Worm (Caenorhabditis elegans) whole organism, L2 larva: ENCODE results near the gene srh-132.
"Not testable (repeated sequence)": the region's sequence is repeated elsewhere in the genome, so short reads cannot be mapped to it uniquely, and the experiment has no call there.

Source experiments
- C34F6.9 ChIP-seq: fragments of 150-350 bp; optimal IDR thresholded peaks from 2 replicates; lab custom pipeline; 2014; ENCODE audit warnings: missing biosample characterization, missing genetic modification characterization
- alr-1 ChIP-seq: fragments of 150-350 bp; optimal IDR thresholded peaks from 2 replicates; lab custom pipeline; 2014; ENCODE audit warnings: missing biosample characterization, missing genetic modification characterization
- aly-2 ChIP-seq: fragments of 150-350 bp; optimal IDR thresholded peaks from 2 replicates; lab custom pipeline; 2014; ENCODE audit warnings: missing biosample characterization, missing genetic modification characterization
- blmp-1 ChIP-seq: sonication (generic microtip); optimal IDR thresholded peaks from 2 replicates; lab custom pipeline; 2017; ENCODE audit warnings: missing genetic modification characterization, mild to moderate bottlenecking, missing compliant biosample characterization, antibody characterized with exemption, moderate library complexity; ENCODE audit not compliant: insufficient read depth
- dmd-4 ChIP-seq: sonication (generic microtip); optimal IDR thresholded peaks from 2 replicates; lab custom pipeline; 2017; ENCODE audit warnings: missing biosample characterization, missing genetic modification characterization
- egl-27 ChIP-seq: sonication (generic microtip); optimal IDR thresholded peaks from 3 replicates; lab custom pipeline; 2017; ENCODE audit warnings: missing biosample characterization, missing genetic modification reagents, missing genetic modification characterization
- elt-3 ChIP-seq: sonication (generic microtip); optimal IDR thresholded peaks from 2 replicates; lab custom pipeline; 2017; ENCODE audit warnings: missing biosample characterization, missing genetic modification characterization
- fos-1 ChIP-seq: fragments of 150-350 bp; optimal IDR thresholded peaks from 2 replicates; lab custom pipeline; 2014; ENCODE audit warnings: missing biosample characterization, missing genetic modification characterization
- lin-13 ChIP-seq: fragments of 150-350 bp; optimal IDR thresholded peaks from 2 replicates; lab custom pipeline; 2014; ENCODE audit warnings: missing biosample characterization, missing genetic modification reagents, missing genetic modification characterization
- mdl-1 ChIP-seq, 2 experiments: fragments of 150-350 bp in 1 of 2; sonication (generic microtip) in 1 of 2; optimal IDR thresholded peaks; 2 replicates each; lab custom pipeline; 2017; ENCODE audit warnings: missing biosample characterization in 2 of 2, missing genetic modification characterization in 2 of 2
- nhr-10 ChIP-seq: sonication (generic microtip); optimal IDR thresholded peaks from 2 replicates; lab custom pipeline; 2017; ENCODE audit warnings: missing biosample characterization, missing genetic modification characterization
- nhr-11 ChIP-seq: fragments of 150-350 bp; optimal IDR thresholded peaks from 2 replicates; lab custom pipeline; 2014; ENCODE audit warnings: missing biosample characterization, missing genetic modification characterization
- nhr-129 ChIP-seq: fragments of 150-350 bp; optimal IDR thresholded peaks from 2 replicates; lab custom pipeline; 2014; ENCODE audit warnings: missing biosample characterization, missing genetic modification characterization
- nhr-21 ChIP-seq: fragments of 150-350 bp; optimal IDR thresholded peaks from 2 replicates; lab custom pipeline; 2014; ENCODE audit warnings: missing biosample characterization, missing genetic modification characterization
- nhr-23 ChIP-seq: fragments of 150-350 bp; optimal IDR thresholded peaks from 2 replicates; lab custom pipeline; 2014; ENCODE audit warnings: missing biosample characterization, missing genetic modification reagents, missing genetic modification characterization
- nhr-237 ChIP-seq: fragments of 150-350 bp; optimal IDR thresholded peaks from 2 replicates; lab custom pipeline; 2014; ENCODE audit warnings: missing biosample characterization, missing genetic modification characterization
- nhr-25 ChIP-seq: fragments of 150-350 bp; sonication (generic microtip); optimal IDR thresholded peaks from 3 replicates; lab custom pipeline; 2014; ENCODE audit warnings: missing biosample characterization, missing genetic modification characterization
- nhr-77 ChIP-seq: fragments of 150-350 bp; optimal IDR thresholded peaks from 2 replicates; lab custom pipeline; 2014; ENCODE audit warnings: missing biosample characterization, missing genetic modification characterization
- peb-1 ChIP-seq: fragments of 150-350 bp; optimal IDR thresholded peaks from 2 replicates; lab custom pipeline; 2014; ENCODE audit warnings: missing biosample characterization, missing genetic modification characterization
- sem-4 ChIP-seq: fragments of 150-350 bp; optimal IDR thresholded peaks from 2 replicates; lab custom pipeline; 2014; ENCODE audit warnings: missing biosample characterization, missing genetic modification reagents, missing genetic modification characterization
- sma-3 ChIP-seq: sonication (generic microtip); optimal IDR thresholded peaks from 2 replicates; lab custom pipeline; 2016; ENCODE audit warnings: missing genetic modification reagents, missing genetic modification characterization, missing compliant biosample characterization
- unc-39 ChIP-seq: fragments of 150-350 bp; optimal IDR thresholded peaks from 2 replicates; lab custom pipeline; 2014; ENCODE audit warnings: missing biosample characterization, missing genetic modification characterization
- zag-1 ChIP-seq: fragments of 150-350 bp; optimal IDR thresholded peaks from 2 replicates; lab custom pipeline; 2014; ENCODE audit warnings: missing biosample characterization, missing genetic modification characterization
- ztf-11 ChIP-seq: sonication (generic microtip); optimal IDR thresholded peaks from 2 replicates; lab custom pipeline; 2017; ENCODE audit warnings: missing biosample characterization, missing genetic modification characterization
- ztf-4 ChIP-seq: fragments of 150-350 bp; optimal IDR thresholded peaks from 2 replicates; lab custom pipeline; 2014; ENCODE audit warnings: missing biosample characterization, missing genetic modification characterization

srh-132 gene

DNA sequence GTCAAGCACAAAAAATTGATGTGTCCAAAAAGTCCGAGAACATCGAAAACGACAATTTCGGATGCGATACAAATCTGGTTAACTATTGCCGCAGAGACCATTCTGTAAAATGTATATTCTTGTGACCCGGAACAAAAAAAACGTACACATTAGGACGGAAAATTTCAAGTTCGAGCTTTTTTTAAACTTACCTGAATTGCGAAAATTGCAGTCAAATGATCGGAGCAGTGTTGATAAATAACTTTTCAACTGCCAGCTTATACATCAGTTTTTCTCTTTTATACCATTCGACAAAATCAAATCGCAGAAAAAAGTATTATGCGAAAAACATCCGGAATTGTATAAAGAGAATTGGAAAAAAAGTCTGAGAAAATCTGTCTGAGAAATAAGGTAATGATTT lies 28.3 kb downstream of the srh-132 start, which contains the start of gene srsx-2:
srsx-2 (minus strand) TSS at position 101 of the 400 bp plus-strand sequence.
- TF ChIP-seq lin-13 (GFP tag; lab: Kevin White, UChicago): no peak
- TF ChIP-seq blmp-1 (tag; lab: Kevin White, UChicago): no peak
- no peak for TF ChIP-seq sem-4 (tag; lab: Kevin White, UChicago)

DNA sequence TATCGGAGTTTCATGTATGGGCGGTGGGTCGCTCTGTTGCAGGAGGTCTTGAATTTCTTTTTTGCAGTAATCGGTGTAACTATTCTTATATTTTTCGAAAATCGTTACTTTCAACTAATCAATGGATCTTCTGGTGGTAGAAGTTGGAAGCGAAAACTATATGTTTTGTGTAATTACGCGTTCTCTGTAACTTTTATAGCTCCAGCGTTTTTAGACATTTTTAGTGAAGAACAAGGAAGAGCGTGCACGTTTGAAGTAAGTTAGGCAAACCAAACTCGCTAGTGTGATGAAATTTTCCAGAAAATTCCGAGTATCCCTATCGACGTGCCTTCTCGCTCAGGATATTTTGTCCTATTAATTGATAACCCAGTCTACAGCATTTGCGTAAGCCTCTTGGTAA lies 29.4 kb downstream of the srh-132 start, which contains the start of gene srh-154:
srh-154 (plus strand) TSS at position 301 of the 400 bp plus-strand sequence.
- TF ChIP-seq alr-1 (no peak), lin-13 (GFP tag; lab: Kevin White, UChicago) (no peak), fos-1 (tag; lab: Kevin White, UChicago) (no peak), C34F6.9 (tag; lab: Kevin White, UChicago) (no peak), nhr-77 (tag; lab: Kevin White, UChicago) (no peak), ztf-11 (no peak), peb-1 (tag; lab: Kevin White, UChicago) (no peak), nhr-10 (no peak), egl-27 (tag; lab: Kevin White, UChicago) (no peak), nhr-25 (tag; lab: Kevin White, UChicago) (no peak), nhr-21 (tag; lab: Kevin White, UChicago) (no peak), unc-39 (no peak), sem-4 (tag; lab: Kevin White, UChicago) (no peak), nhr-237 (tag; lab: Kevin White, UChicago) (no peak), ztf-4 (tag; lab: Kevin White, UChicago) (no peak)

DNA sequence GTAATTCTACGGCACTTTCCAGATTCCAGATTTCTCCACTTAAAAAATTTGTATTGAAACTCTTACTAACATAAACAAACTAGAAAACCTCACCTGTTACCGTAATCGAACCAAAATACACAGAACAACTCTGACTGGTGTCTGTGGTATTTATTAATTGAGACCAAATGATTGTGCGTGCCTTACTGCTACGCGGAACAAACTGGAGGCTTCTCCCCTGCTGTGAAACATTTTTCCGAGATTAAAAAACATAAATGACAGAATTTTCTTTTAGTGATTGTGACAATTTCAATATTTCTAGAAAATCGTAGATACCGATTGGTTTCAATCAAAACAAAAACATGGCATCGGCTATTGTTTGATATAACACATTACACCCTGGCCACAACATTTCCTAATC lies 39.8 kb downstream of the srh-132 start:
- no peak for TF ChIP-seq nhr-77 (tag; lab: Kevin White, UChicago)
- TF ChIP-seq fos-1 (tag; lab: Kevin White, UChicago): no peak
- TF ChIP-seq nhr-11 (tag; lab: Kevin White, UChicago): no peak
- no peak for TF ChIP-seq elt-3 (tag; lab: Kevin White, UChicago)
- no peak for TF ChIP-seq nhr-129 (tag; lab: Kevin White, UChicago)
- TF ChIP-seq sma-3 (GFP tag; lab: Kevin White, UChicago): no peak
- TF ChIP-seq, all 48 proteins: peak for 0

DNA sequence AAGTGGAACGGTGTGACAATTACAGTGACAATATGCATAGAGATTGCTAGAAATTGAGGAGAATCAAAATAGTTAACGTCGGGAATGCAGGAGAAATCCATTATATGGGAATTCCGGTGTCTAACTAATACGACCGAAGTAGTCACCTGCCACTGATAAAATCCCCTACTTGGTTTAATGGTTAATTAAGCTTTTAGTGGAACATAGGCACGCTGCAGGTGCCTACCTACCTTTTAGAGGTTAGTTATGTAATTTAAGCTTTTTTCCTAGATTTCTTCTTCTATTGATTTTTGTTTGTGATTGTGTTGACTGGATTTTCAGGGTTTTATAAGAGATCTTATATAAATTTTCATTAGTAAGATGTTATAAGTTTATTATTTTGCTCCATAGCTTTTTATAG lies 46.1 kb downstream of the srh-132 start, which contains the start of gene srh-203:
srh-203 (minus strand) TSS at position 101 of the 400 bp plus-strand sequence.
- not testable (repeated sequence) for TF ChIP-seq C34F6.9, egl-27, nhr-23 (tag; lab: Kevin White, UChicago)

DNA sequence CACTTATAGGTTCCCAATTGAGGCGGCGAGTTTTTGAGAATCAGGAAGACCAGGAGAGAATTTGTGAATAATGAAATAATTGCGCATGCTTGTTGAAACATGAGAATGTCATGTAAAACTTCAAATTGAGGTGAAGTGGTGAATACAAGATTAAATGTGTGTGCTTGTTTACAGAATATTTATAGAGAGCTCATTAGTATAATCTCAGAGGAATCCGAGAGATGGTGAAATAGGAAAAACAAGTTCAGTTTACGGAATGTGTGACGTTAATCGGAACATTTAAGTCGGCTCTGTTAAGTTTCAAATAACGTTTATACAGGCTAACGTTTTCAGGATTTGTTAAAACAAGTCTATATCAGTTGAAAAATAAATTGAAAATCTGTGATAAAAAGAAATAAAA lies 48.0 kb downstream of the srh-132 start, which contains the start of gene str-200:
str-200 (minus strand) TSS at position 101 of the 400 bp plus-strand sequence.
- TF ChIP-seq aly-2 (no peak), alr-1 (no peak), zag-1 (tag; lab: Kevin White, UChicago) (no peak)

DNA sequence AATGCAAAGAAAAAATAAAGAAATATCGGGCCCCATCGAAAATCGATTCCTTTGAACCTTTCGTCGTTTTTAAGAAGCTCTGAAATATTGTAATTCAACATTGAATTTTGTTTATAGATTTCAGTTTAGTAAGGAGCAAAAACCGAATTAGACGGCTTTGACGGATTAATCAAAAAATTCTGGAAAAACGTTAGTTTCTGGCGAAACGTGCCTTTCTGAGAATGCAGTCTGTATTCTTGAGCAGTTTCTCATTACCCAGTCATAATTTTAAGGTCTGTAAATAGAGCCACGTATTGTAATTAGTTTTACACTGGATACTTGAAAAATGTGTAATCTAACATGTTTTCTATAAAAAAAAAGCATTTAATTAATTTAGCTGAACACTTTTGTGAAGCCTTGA lies 50.0 kb downstream of the srh-132 start, which contains the start of gene srz-48:
srz-48 (minus strand) TSS at position 101 of the 400 bp plus-strand sequence.
- no peak for TF ChIP-seq dmd-4 (tag; lab: Kevin White, UChicago)
- TF ChIP-seq peb-1 (tag; lab: Kevin White, UChicago): no peak
- TF ChIP-seq mdl-1 (tag; optimal IDR thresholded peaks at IDR 0.05; lab: Kevin White, UChicago): no peak
- TF ChIP-seq, all 48 proteins: peak for 0
